Fruit fly (Drosophila melanogaster): ENCODE data around the gene Hr4.

Gene Hr4

DNA sequence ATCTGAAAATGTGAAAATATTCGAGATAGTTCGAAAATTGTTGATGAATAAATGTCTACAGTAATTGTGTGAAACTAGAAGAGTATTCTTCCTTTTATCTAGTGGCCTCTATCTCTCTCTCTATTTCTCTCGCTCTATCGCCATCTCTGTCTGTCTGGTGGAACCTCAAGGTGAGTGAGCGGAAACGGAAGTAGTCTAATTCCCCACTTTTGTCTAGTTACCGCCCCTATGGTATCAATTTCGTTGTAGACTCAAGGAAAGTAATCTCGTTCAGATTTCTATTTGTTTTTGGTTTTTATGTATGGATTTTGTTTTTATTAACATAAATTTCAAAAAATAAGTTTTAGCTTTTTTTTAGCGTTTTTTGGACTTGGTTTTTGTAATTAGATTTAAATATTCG is 83.1 kb downstream of the Hr4 start:
- no peak for TF ChIP-seq psq (optimal IDR thresholded peaks at IDR 0.05)
- no peak for TF ChIP-seq Myc (optimal IDR thresholded peaks at IDR 0.05)
- TF ChIP-seq insv (optimal IDR thresholded peaks at IDR 0.05), result no peak
- no peak for TF ChIP-seq h (optimal IDR thresholded peaks at IDR 0.05)
- TF ChIP-seq Sin3A (optimal IDR thresholded peaks at IDR 0.05), result no peak
- no peak for TF ChIP-seq ttk (optimal IDR thresholded peaks at IDR 0.05)

DNA sequence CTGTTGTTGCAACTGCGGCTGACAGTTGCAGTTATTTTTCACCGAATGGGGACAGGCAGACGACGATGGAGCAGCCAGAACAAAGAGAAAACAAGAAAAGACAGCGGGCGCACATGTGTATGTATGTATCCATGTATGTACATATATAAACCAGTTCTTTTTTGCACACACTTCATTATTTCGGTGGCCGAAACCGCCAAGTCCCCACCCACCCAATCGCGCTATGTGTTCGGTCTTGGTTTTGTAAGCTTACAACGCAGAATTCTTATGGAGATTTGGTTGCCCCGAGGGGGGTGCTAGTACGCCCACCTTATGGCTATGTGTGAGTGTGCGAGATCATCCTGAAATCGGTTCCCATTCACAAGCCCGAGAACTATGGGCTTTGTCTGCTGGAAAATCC is 89.6 kb downstream of the Hr4 start:
- TF ChIP-seq psq (optimal IDR thresholded peaks at IDR 0.05) (no peak), h (optimal IDR thresholded peaks at IDR 0.05) (no peak), ttk (optimal IDR thresholded peaks at IDR 0.05) (no peak), Sin3A (optimal IDR thresholded peaks at IDR 0.05) (no peak), insv (optimal IDR thresholded peaks at IDR 0.05) (no peak), Myc (optimal IDR thresholded peaks at IDR 0.05) (no peak)

DNA sequence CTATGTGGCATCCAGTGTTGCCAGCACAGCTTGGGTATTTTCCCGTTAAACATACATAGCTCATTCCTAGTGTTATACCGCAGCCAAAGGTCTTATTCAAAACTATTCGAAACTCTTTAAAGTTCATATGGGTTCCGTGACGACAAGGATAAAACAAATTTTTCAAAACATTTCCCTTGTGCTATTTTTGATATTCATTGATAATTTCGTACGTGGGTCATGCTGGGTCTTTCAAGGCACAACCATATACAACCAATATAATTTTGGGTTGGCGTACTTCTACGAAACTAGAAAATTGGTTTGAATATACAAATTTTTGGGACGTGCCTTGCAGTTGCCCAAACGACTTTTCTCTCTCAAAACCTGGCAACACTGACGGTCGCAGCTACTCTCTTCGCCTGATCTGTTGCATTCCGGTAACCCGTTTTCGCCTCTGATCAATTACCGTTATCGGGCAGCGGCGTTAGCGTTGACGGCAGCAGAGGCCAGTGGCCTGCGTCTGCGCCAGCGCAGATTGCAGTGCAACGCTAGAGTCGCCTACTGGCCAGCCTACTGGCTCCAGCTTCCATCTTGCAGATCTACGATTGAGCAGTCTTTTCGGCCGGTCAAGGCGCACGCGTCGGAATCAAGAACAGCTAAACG is 90.5 kb downstream of the Hr4 start:
- TF ChIP-seq Myc (optimal IDR thresholded peaks at IDR 0.05) (no peak), psq (optimal IDR thresholded peaks at IDR 0.05) (no peak), Sin3A (optimal IDR thresholded peaks at IDR 0.05) (no peak), insv (optimal IDR thresholded peaks at IDR 0.05) (no peak), ttk (optimal IDR thresholded peaks at IDR 0.05) (no peak), h (optimal IDR thresholded peaks at IDR 0.05) (no peak)

DNA sequence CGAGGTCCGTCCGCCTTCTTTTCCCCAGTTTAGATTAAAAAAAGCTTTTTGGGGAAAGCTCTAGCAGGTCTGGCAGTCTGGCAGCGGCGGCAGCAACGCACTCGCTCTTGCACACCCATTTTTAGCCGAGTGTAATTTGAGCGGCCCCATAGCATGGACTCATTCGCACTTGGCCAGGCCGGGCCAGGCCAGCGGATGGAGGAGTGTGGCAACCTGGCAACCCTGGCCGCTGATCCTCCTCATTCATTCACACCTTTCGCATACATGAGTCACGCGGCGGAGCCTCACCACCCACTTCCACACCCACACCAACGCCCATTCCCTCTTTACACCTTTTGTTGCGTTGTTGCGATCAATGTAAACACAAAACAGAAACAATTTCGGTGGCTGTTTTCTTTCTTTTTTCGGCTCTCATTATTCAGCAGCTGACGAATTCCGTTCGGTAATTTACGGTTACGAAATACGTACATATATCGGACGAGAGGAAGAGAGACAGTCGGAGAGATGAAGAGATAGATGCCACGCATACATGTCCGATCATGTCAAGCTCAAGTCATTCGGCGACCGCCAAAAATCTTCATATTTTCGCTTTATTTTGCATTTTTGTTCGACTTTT is 91.2 kb downstream of the Hr4 start:
- TF ChIP-seq Myc (optimal IDR thresholded peaks at IDR 0.05) (no peak), Sin3A (optimal IDR thresholded peaks at IDR 0.05) (no peak), psq (optimal IDR thresholded peaks at IDR 0.05) (no peak), h (optimal IDR thresholded peaks at IDR 0.05) (no peak), ttk (optimal IDR thresholded peaks at IDR 0.05) (no peak), insv (optimal IDR thresholded peaks at IDR 0.05) (no peak)

DNA sequence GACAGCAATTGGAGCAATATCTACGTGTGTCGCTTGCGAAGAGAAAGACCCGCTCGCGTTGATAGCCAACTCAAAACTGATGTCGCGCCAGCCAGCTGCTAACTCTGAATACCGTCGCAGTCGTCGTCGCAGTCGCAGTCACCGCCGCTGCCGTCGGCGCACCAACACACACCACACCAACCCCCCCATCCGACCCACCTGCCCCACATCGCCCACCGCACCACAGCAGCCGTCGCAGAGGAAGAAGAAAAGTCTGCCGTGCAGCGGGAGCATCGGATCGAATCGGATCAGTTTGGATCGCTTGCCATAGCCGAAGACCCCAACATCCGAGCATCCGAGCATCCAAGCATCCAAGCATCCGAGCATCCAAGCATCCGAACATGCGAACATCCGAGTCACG is 94.6 kb downstream of the Hr4 start:
- no peak for TF ChIP-seq h (optimal IDR thresholded peaks at IDR 0.05)
- no peak for TF ChIP-seq psq (optimal IDR thresholded peaks at IDR 0.05)
- no peak for TF ChIP-seq ttk (optimal IDR thresholded peaks at IDR 0.05)
- no peak for TF ChIP-seq insv (optimal IDR thresholded peaks at IDR 0.05)

DNA sequence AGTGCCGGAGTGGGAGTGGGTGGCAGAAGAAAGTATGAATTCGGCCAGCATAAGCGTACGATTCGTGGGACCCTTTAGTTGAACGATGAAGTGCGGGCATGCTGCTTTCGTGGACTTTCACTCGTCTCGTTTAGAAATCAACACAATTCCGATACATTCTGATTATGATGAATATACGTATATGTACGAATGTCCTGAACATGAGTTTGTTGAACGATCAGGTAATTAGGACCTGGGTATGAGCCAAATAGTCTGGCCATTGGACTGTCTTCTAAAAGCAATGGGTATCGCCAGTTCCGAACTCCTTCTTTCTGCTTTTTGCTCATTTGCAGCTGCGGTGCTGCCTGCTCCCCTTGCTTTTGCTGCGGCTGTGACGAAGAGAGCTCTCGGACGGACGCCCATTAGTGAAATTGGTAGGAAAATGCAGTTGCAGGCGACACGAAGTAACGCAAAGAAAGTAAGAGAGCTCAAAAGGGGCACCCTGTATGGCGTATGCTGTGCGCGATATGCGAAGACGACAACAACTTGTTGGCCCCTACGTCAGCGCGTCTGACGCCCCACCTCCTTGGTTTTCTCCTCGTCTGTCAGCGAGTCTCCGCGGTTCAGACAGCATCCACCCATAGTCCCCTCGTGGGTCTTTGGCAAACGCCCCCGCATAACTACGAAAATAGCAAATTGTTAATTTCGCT is 95.2 kb downstream of the Hr4 start:
- TF ChIP-seq psq (optimal IDR thresholded peaks at IDR 0.05) (no peak), insv (optimal IDR thresholded peaks at IDR 0.05) (no peak), ttk (optimal IDR thresholded peaks at IDR 0.05) (no peak), Myc (optimal IDR thresholded peaks at IDR 0.05) (no peak), h (optimal IDR thresholded peaks at IDR 0.05) (no peak), Sin3A (optimal IDR thresholded peaks at IDR 0.05) (no peak)

DNA sequence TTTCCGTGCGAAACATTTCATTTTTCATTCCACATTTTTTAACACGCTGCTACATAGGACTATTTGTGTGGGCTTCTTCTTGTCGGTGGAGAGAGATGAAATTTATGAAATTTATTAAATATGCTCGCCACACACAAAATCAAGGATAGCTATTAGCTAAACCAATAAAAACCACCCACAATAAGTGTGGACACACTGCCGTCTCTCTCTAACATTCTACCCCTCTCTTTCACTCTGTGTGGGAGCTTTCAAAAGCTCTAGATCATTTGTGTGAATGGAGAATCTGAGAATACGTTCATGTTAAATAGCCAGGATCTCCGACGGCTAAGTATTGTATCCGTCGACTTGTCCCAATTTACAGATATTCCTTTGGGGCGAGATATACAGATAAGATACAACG is 95.9 kb downstream of the Hr4 start:
- no peak for TF ChIP-seq insv (optimal IDR thresholded peaks at IDR 0.05)
- TF ChIP-seq Sin3A (optimal IDR thresholded peaks at IDR 0.05), result no peak
- TF ChIP-seq Myc (optimal IDR thresholded peaks at IDR 0.05), result no peak
- no peak for TF ChIP-seq psq (optimal IDR thresholded peaks at IDR 0.05)
- no peak for TF ChIP-seq h (optimal IDR thresholded peaks at IDR 0.05)
- TF ChIP-seq ttk (optimal IDR thresholded peaks at IDR 0.05), result no peak

DNA sequence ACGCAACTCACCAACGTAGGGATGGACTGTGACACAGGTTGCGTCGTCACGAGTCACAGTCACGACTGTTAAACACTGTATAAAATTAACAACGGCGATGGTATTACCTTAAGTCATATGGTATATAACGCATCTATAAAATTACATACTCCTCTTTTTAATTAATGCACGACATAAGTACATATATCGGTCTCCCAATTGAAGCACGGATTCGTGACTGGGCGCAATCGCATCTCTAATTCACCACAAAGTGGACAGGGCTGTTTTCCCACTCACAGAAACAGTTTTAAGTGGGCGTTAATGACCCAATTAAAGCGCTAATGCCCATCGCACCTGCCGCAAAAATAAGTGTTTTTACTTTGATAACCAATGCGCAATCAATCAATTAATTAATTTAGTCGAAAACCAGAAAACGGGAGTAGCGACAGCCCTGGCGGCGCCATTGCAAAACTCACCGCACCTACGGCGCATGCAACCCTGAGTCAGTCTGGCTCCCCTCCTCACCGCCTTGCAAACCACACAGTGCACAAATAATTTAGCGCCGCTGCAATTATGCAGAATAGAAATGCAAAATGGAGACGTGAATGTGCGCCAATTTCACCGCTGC is 99.7 kb downstream of the Hr4 start, which contains the start of gene CG4313:
Gene CG4313 (plus strand): TSS at position 557 of the 607 bp plus-strand sequence.
- no peak for TF ChIP-seq Myc (optimal IDR thresholded peaks at IDR 0.05)
- TF ChIP-seq ttk (optimal IDR thresholded peaks at IDR 0.05), result no peak
- no peak for TF ChIP-seq psq (optimal IDR thresholded peaks at IDR 0.05)
- TF ChIP-seq h (optimal IDR thresholded peaks at IDR 0.05), result no peak
- no peak for TF ChIP-seq insv (optimal IDR thresholded peaks at IDR 0.05)
- TF ChIP-seq Sin3A (optimal IDR thresholded peaks at IDR 0.05), result no peak

DNA sequence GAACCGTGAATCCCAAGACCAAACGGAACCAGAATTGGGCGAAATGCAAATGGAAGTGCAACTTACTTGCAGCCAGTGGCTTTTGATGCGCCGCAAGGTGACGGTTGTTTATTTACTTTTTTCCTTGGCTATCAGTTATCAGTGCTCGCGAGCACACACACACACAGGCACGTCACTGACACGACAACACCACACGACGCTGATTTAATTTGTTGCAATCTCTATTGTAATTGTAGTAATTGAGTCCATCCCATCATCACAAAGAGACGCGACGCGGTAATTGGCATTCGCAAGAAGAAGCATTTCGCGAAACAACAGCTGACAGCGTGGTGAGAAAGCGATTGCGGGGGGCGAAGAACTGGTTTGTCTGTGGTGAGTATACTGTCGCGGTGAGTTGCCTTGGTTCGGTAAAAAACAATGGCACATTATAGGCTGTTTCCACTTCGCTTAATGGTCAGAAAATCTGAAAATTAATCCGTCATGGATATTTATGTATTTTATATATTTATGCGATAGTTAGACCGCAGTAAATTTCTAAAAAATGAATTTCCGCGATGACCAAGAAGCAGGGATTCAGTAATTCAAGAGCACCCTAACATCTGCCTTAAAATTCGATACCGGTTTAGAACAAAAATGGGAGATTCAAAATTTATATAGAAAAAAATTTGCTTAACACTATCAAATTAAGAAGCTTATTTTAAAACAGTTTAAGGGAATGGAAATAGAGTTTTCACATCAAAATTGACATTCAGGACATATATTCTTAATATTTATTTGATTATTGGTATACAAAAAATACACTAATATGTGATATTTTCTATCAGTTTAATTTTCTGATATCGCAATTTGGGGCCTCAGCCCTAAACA is 100.5 kb downstream of the Hr4 start, which contains the start of the genes Actn and usp:
Gene Actn (minus strand): TSS at position 331 of the 867 bp plus-strand sequence.
Gene usp (minus strand): TSS at position 331 of the 867 bp plus-strand sequence.
- TF ChIP-seq Myc (optimal IDR thresholded peaks at IDR 0.05) (no peak), h (optimal IDR thresholded peaks at IDR 0.05) (no peak), psq (optimal IDR thresholded peaks at IDR 0.05) (no peak), ttk (optimal IDR thresholded peaks at IDR 0.05) (no peak), Sin3A (optimal IDR thresholded peaks at IDR 0.05) (no peak), insv (optimal IDR thresholded peaks at IDR 0.05) (no peak)

DNA sequence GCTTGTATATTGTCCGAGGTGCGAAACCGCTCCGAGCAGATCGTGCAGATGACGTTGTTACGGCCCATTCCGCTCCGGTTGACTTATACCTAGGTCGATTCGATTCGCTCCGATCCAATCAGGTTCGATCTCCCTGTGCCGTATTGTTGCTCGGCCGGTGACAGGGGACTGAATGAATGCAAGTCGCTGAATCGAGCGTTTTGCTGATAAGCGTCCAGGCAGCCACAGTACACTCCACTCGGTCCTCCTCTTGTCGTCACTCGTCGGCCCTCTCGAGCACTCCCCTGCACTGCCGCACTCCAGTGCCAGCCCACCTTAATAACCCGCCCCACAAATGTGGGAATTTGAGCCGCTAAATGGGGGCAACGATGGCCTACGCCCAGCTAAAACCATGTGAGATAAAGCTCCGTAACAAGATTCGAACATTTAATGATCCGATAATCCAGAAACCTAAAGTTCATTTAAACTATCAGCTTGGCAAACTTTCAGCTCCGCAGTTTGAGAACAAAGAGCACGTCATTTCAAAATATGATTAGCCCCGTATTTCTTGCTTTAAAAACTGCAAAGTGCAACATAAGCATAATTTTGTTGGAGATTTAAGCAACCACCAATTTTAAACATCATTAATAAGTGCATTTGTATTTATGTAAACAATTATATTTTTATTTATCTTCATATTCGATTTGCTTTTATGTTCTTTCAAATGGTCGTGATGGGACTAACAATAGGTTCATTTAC is 102.1 kb downstream of the Hr4 start, which contains the start of gene CG4325:
Gene CG4325 (minus strand): TSS at position 159 of the 738 bp plus-strand sequence.
- TF ChIP-seq Myc (optimal IDR thresholded peaks at IDR 0.05), result no peak
- no peak for TF ChIP-seq h (optimal IDR thresholded peaks at IDR 0.05)

Data from Kc167 (cell line).